Fruit fly (Drosophila melanogaster): Measurements from ENCODE around the gene Plod.

The Plod gene

DNA sequence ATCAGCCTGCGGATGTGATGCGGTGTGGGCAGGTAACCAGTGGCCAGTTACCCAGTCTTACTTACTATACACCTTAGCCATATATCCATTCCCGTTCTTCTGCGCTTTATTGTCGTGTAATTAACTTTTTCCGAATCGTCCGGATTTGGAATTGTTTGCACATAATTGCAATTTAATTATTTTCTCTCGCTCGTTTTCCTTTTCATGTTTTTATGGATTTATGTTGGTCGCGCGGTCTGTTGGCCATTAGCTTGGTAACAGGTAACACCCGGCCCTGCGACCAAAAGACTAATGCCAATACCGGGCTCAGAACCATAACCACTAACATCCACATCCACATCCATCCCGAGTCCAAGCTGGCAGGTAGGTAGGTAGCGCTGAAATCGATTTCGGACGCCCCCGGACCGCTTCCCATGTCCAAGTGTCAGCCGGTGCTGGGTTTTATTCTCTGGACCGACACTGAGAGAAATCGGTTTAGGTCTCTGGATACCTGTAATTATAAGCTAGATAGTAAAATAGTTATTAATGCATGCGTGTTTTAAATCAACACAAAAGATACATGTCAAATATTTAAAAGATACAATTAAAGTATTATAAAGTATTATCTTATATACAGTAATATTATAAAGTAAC is 31.4 kb upstream of the Plod start:
- TF ChIP-seq CG6792 (GFP tag; optimal IDR thresholded peaks at IDR 0.05) = no peak
- no peak for TF ChIP-seq vri (GFP tag; optimal IDR thresholded peaks at IDR 0.05)
- peak; percentile 19 for TF ChIP-seq CG10631 (GFP tag; optimal IDR thresholded peaks at IDR 0.05)
- TF ChIP-seq CG11294 (GFP tag; IDR thresholded peaks at IDR 0.05) = no peak

DNA sequence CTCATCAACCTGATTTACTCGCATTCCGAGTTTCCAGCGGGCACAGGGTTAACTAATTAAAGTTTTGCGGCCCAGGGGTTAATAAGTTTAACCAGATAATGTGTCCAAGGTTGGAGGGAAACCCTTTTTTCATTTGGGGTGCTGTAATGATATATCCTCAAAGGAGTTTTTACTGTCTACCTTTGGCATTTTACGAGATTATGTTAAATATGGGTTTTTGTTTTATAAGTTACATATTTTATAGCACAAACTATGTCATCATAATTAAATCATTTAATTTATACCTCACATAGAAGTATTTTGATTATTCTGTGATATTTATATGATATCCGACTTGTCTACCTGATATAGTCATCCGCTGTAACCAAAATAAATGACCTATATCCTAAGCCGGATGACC is 30.3 kb upstream of the Plod start, which contains the start of gene Ir68a:
Ir68a (minus strand) TSS at position 101 of the 400 bp plus-strand sequence.
- TF ChIP-seq CG1621 (tag; optimal IDR thresholded peaks at IDR 0.05) (no peak), CG6854 (GFP tag; optimal IDR thresholded peaks at IDR 0.05) (no peak), CG8319 (GFP tag; optimal IDR thresholded peaks at IDR 0.05) (no peak), Eip93F (GFP tag; optimal IDR thresholded peaks at IDR 0.05) (no peak), CG8119 (GFP tag; IDR thresholded peaks at IDR 0.05) (no peak), CG6163 (GFP tag; IDR thresholded peaks at IDR 0.05) (no peak), dsx (GFP tag; optimal IDR thresholded peaks at IDR 0.05; ENCODE audit: poor library complexity, severe bottlenecking) (no peak), Met (GFP tag; optimal IDR thresholded peaks at IDR 0.05) (no peak)

DNA sequence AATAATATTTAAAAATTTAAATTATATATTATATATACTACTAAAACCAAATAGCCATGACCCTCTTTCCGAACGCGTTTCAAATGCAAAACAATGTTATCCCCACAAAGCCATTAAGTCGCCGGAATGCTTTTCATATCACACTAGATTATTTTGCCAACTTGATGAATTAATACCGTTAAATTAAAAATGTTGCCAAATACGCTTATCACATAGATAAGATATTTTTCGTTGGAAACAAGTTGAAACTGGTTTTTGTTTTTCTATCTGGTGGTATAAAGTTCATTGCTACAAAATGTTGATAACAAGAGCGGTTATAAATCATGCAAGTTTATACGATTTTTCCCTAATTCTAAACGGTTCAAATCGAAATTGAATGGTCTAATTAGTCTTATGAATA is 27.7 kb upstream of the Plod start:
- TF ChIP-seq vri (GFP tag; optimal IDR thresholded peaks at IDR 0.05) (peak; percentile 68), fd59A (GFP tag; optimal IDR thresholded peaks at IDR 0.05) (no peak)

DNA sequence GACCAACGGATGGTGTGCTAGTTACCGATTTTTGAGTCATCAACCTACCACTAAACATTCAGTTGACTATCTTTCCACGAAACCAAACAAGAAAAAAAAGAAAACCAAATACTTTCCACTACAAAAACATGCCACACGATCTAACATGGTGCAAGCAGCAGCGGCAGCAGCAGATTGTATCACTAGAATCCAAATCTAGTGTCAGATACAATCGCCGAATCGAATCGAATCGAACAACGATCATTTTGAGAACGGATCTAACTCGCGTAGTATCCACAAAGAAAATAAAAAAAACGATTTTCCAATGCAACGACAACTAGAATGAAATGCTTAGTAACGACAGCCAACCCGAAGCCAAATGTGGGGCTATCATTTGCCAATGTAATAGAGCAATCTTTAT is 21.9 kb upstream of the Plod start:
- TF ChIP-seq CG11294 (GFP tag; IDR thresholded peaks at IDR 0.05) (no peak), fd59A (GFP tag; optimal IDR thresholded peaks at IDR 0.05) (no peak)

DNA sequence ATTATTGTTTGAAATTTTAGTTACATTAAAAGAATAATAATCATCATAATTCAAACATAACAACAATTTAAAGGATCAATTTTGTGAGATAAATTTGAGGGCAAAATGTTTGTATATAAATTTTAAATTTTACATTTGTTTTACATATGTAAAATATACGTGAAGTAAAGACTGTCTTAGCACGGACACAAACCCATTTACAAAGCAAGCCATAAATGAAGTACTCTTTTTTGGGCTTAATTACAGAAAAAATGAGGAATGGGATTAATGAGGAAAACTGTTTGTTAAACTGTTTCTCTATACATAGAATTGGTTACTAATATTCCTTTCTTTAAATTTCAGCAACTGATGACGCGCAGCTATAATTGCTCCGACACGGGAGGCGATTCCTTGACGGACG is 18.8 kb upstream of the Plod start:
- TF ChIP-seq CG11294 (GFP tag; IDR thresholded peaks at IDR 0.05) (no peak), ss (GFP tag; optimal IDR thresholded peaks at IDR 0.05) (no peak), CG9139 (GFP tag; optimal IDR thresholded peaks at IDR 0.05) (no peak), Eip93F (GFP tag; optimal IDR thresholded peaks at IDR 0.05) (no peak), CG8632 (GFP tag; optimal IDR thresholded peaks at IDR 0.05) (no peak), CG6854 (GFP tag; optimal IDR thresholded peaks at IDR 0.05) (no peak), CG11762 (GFP tag; optimal IDR thresholded peaks at IDR 0.05; ENCODE audit: insufficient read depth) (no peak), OdsH (GFP tag; optimal IDR thresholded peaks at IDR 0.05) (no peak)

DNA sequence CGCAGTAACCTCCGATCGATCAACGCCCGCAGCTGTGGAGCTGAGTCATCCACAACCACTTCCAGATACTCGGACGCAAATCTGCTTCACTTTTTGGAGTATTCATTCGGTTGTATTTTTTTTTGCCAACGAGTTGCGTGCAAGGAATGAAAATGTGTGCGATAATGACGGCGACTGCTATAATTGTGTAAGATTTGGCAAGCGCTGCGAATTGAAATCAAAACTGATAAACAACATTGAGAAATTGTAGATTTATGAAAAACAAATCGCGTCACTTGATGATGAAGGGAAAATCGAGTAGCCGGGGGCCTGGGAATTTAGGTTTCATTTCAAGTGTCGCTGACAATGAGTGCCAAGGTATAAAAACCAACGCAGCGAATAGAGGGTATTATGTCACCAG is 13.1 kb upstream of the Plod start:
- TF ChIP-seq acj6 (GFP tag; optimal IDR thresholded peaks at IDR 0.05) (no peak), CG6808 (GFP tag; optimal IDR thresholded peaks at IDR 0.05) (no peak), CG6854 (GFP tag; optimal IDR thresholded peaks at IDR 0.05) (peak; percentile 13), vri (GFP tag; optimal IDR thresholded peaks at IDR 0.05) (peak; percentile 94), eg (GFP tag; IDR thresholded peaks at IDR 0.05) (no peak), dsx (GFP tag; optimal IDR thresholded peaks at IDR 0.05; ENCODE audit: poor library complexity, severe bottlenecking) (no peak), CG11294 (GFP tag; IDR thresholded peaks at IDR 0.05) (no peak), svp (GFP tag) (no peak), Eip93F (GFP tag; optimal IDR thresholded peaks at IDR 0.05) (peak; percentile 56)

DNA sequence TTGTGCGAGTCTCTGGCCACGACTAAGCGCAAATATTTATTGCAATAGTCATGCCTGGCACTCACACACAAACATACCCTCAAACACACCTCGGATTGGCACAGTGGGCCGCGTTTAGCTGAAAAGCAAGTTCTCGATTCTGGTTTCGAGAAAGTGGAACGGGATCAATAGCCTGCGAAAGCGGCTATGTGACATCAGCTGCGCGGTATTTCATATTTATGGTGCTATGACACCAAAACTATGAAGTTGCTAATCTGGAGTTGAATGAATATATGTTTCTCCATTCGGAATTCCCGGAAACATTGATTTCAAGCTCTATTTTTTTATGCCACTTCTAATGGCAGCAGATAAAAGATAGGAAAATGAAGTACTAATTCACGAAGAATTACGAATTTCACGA is 12.1 kb upstream of the Plod start:
- TF ChIP-seq CG8632 (GFP tag; optimal IDR thresholded peaks at IDR 0.05) (peak; percentile 22), Hr4 (GFP tag; optimal IDR thresholded peaks at IDR 0.05) (peak; percentile 11), CG4318 (GFP tag; optimal IDR thresholded peaks at IDR 0.05) (no peak), CG8319 (GFP tag; optimal IDR thresholded peaks at IDR 0.05) (no peak), dac (GFP tag; optimal IDR thresholded peaks at IDR 0.05) (no peak), CG32006 (GFP tag; optimal IDR thresholded peaks at IDR 0.05) (peak; percentile 30), CG15336 (GFP tag; IDR thresholded peaks at IDR 0.05) (0 out of 2 replicates have a peak, but pooled peaks have one; percentile 33), CG31627 (GFP tag; optimal IDR thresholded peaks at IDR 0.05) (peak; percentile 36), eg (GFP tag; IDR thresholded peaks at IDR 0.05) (no peak), CG6276 (GFP tag; optimal IDR thresholded peaks at IDR 0.05) (peak; percentile 40), acj6 (GFP tag; optimal IDR thresholded peaks at IDR 0.05) (peak; percentile 19), fkh (GFP tag; optimal IDR thresholded peaks at IDR 0.05) (no peak), Eip78C (GFP tag) (peak; percentile 56), pdm3 (GFP tag; optimal IDR thresholded peaks at IDR 0.05) (peak; percentile 28)
